Fruit fly (Drosophila melanogaster) whole organism, wandering third instar larva: Measurements from ENCODE around the gene Tusp.

Experiments
- Abd-B ChIP-seq: fragments of >200 bp; optimal IDR thresholded peaks from 2 replicates; lab custom pipeline; 2017; ENCODE audit warnings: missing biosample characterization, missing genetic modification characterization
- Dfd ChIP-seq: fragments of >200 bp; optimal IDR thresholded peaks from 2 replicates; lab custom pipeline; 2017; ENCODE audit warnings: missing biosample characterization, missing genetic modification characterization
- GATAd ChIP-seq: sonication (Bioruptor generic); optimal IDR thresholded peaks from 2 replicates; lab custom pipeline; 2016; ENCODE audit warnings: missing biosample characterization, missing genetic modification characterization
- Hr83 ChIP-seq: fragments of 200-300 bp; sonication (Bioruptor generic); optimal IDR thresholded peaks from 2 replicates; lab custom pipeline; 2016; ENCODE audit warnings: missing biosample characterization, mild to moderate bottlenecking, missing genetic modification characterization, moderate library complexity; ENCODE audit not compliant: poor library complexity, severe bottlenecking
- Myc ChIP-seq: fragments of >200 bp; optimal IDR thresholded peaks from 2 replicates; lab custom pipeline; 2017
- OdsH ChIP-seq: fragments of 200-800 bp; sonication (Bioruptor generic); optimal IDR thresholded peaks from 2 replicates; lab custom pipeline; 2016; ENCODE audit warnings: missing biosample characterization, mild to moderate bottlenecking, missing genetic modification characterization
- br ChIP-seq: fragments of 200-800 bp; sonication (Bioruptor generic); optimal IDR thresholded peaks from 2 replicates; lab custom pipeline; 2016; ENCODE audit warnings: missing biosample characterization, missing genetic modification characterization
- fru ChIP-seq: fragments of 200-800 bp; sonication (Bioruptor generic); optimal IDR thresholded peaks from 3 replicates; lab custom pipeline; 2016; ENCODE audit warnings: missing biosample characterization, mild to moderate bottlenecking, missing genetic modification characterization
- h ChIP-seq: fragments of 200-800 bp; sonication (Bioruptor generic); optimal IDR thresholded peaks from 3 replicates; lab custom pipeline; 2016; ENCODE audit warnings: missing biosample characterization, mild to moderate bottlenecking, missing genetic modification characterization
- jim ChIP-seq: fragments of 175-275, 200-325 bp; sonication (Bioruptor generic); optimal IDR thresholded peaks from 2 replicates; lab custom pipeline; 2016; ENCODE audit warnings: missing biosample characterization, mild to moderate bottlenecking, missing genetic modification characterization
- lola ChIP-seq: fragments of >200 bp; optimal IDR thresholded peaks from 2 replicates; lab custom pipeline; 2017; ENCODE audit warnings: missing biosample characterization, missing genetic modification characterization
- sage ChIP-seq: fragments of 200-800 bp; sonication (Bioruptor generic); optimal IDR thresholded peaks from 2 replicates; lab custom pipeline; 2016; ENCODE audit warnings: missing biosample characterization, mild to moderate bottlenecking, missing genetic modification characterization
- sv ChIP-seq: fragments of 200-800 bp; sonication (Bioruptor generic); optimal IDR thresholded peaks from 3 replicates; lab custom pipeline; 2016; ENCODE audit warnings: missing biosample characterization, missing genetic modification characterization

DNA sequence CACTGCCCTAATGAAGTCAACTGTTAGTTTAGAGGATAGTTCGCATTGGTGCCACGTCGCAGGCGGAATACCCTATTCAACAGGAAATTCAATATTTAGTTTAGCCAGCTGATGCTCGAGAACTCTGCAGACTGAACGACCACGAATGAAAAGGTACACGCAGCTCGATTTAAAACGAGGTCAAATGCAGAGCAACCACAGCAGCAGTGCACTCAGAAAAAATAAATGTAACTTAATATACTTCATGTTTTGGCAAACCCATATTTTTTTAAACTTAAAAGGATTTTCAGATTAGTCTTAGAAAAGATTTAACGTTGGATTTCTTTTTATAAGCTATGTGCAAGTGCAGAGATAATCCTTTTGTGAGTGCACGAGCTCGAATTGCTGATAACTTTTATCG is 47.4 kb downstream of the Tusp start:
- TF ChIP-seq fru (GFP tag; lab: Kevin White, UChicago) (no peak), GATAd (no peak), OdsH (GFP tag; lab: Kevin White, UChicago) (no peak), br (no peak), Hr83 (GFP tag; lab: Kevin White, UChicago) (no peak), Abd-B (GFP tag; lab: Kevin White, UChicago) (no peak), sage (GFP tag; lab: Kevin White, UChicago) (no peak), h (GFP tag; lab: Kevin White, UChicago) (no peak), lola (no peak), sv (GFP tag; lab: Kevin White, UChicago) (no peak), jim (GFP tag; lab: Kevin White, UChicago) (no peak), Myc (lab: Kevin White, UChicago) (no peak), Dfd (GFP tag; lab: Kevin White, UChicago) (no peak)
